Fruit fly (Drosophila melanogaster): ENCODE results near the gene CG18213.

CG18213 gene

dm6 chr3R:17031502-17031901, 8.5 kb downstream of the CG18213 start, which contains the start of gene CG31268:
Gene CG31268 (plus strand): TSS chr3R:17031802.
- TF ChIP-seq pan (optimal IDR thresholded peaks at IDR 0.05) (no peak), HLH106 (tag; optimal IDR thresholded peaks at IDR 0.05) (no peak)

dm6 chr3R:17029796-17030195, 10.2 kb downstream of the CG18213 start:
- no peak for TF ChIP-seq dmrt93B (GFP tag; optimal IDR thresholded peaks at IDR 0.05)
- no peak for TF ChIP-seq sv (GFP tag; optimal IDR thresholded peaks at IDR 0.05)
- TF ChIP-seq lola (GFP tag; optimal IDR thresholded peaks at IDR 0.05), result no peak
- TF ChIP-seq tai (GFP tag; optimal IDR thresholded peaks at IDR 0.05), result no peak

- TF ChIP-seq foxo (GFP tag; optimal IDR thresholded peaks at IDR 0.05), result no peak
- TF ChIP-seq dmrt93B (GFP tag; optimal IDR thresholded peaks at IDR 0.05), result no peak
- no peak for TF ChIP-seq woc (GFP tag; optimal IDR thresholded peaks at IDR 0.05)
- no peak for TF ChIP-seq Sp1 (GFP tag; optimal IDR thresholded peaks at IDR 0.05)
Observed at dm6 chr3R:17028393-17028792, 11.6 kb downstream of the CG18213 start, which contains the start of gene CG5225. Gene CG5225 (plus strand): TSS chr3R:17028693.

dm6 chr3R:17020956-17021355, 19.0 kb downstream of the CG18213 start, which contains the start of gene Adsl:
Gene Adsl (minus strand): TSS chr3R:17021120.
- TF ChIP-seq Hr83 (GFP tag; optimal IDR thresholded peaks at IDR 0.05; ENCODE audit: poor library complexity, severe bottlenecking), result peak; percentile 46
- peak in 1 of 2 experiments; percentile 37 for TF ChIP-seq foxo (GFP tag; optimal IDR thresholded peaks at IDR 0.05)
- peak; percentile 38 for TF ChIP-seq Hnf4 (GFP tag; optimal IDR thresholded peaks at IDR 0.05)
- no peak for TF ChIP-seq psq (GFP tag; optimal IDR thresholded peaks at IDR 0.05)
- peak; percentile 29 for TF ChIP-seq br (GFP tag; optimal IDR thresholded peaks at IDR 0.05)
- TF ChIP-seq sage (GFP tag; optimal IDR thresholded peaks at IDR 0.05), result peak; percentile 34
- no peak for TF ChIP-seq woc (GFP tag; optimal IDR thresholded peaks at IDR 0.05)
- TF ChIP-seq HLH106 (tag; optimal IDR thresholded peaks at IDR 0.05), result peak; percentile 54
- TF ChIP-seq sv (GFP tag; optimal IDR thresholded peaks at IDR 0.05), result peak; percentile 15
- peak; percentile 65 for TF ChIP-seq CG9705 (GFP tag; optimal IDR thresholded peaks at IDR 0.05)
- TF ChIP-seq N (GFP tag; optimal IDR thresholded peaks at IDR 0.05), result no peak
- TF ChIP-seq dl (GFP tag; optimal IDR thresholded peaks at IDR 0.05; ENCODE audit: insufficient read depth in 1 of 2, partially characterized antibody in 2 of 2), result no peak
- peak; percentile 32 for TF ChIP-seq CrebA (GFP tag; optimal IDR thresholded peaks at IDR 0.05; ENCODE audit: borderline replicate concordance)
- TF ChIP-seq h (GFP tag; optimal IDR thresholded peaks at IDR 0.05), result peak; percentile 57
- peak; percentile 66 for TF ChIP-seq Sp1 (GFP tag; optimal IDR thresholded peaks at IDR 0.05)
- peak; percentile 63 for TF ChIP-seq dmrt93B (GFP tag; optimal IDR thresholded peaks at IDR 0.05)
- TF ChIP-seq OdsH (GFP tag; optimal IDR thresholded peaks at IDR 0.05), result peak; percentile 53
- no peak for TF ChIP-seq ey (GFP tag; optimal IDR thresholded peaks at IDR 0.05)

- TF ChIP-seq Vsx2 (GFP tag; optimal IDR thresholded peaks at IDR 0.05; ENCODE audit: partially characterized antibody) (no peak), dsf (GFP tag; optimal IDR thresholded peaks at IDR 0.05; ENCODE audit: borderline replicate concordance) (no peak), Rel (GFP tag; optimal IDR thresholded peaks at IDR 0.05) (no peak), Rel (tag; optimal IDR thresholded peaks at IDR 0.05) (peak; percentile 39)
Observed at dm6 chr3R:17018902-17019527, 21.0 kb downstream of the CG18213 start.

dm6 chr3R:17016193-17016592, 23.8 kb downstream of the CG18213 start:
- TF ChIP-seq dmrt93B (GFP tag; optimal IDR thresholded peaks at IDR 0.05) (no peak), brk (GFP tag; optimal IDR thresholded peaks at IDR 0.05) (no peak), OdsH (GFP tag; optimal IDR thresholded peaks at IDR 0.05) (no peak), dsf (GFP tag; optimal IDR thresholded peaks at IDR 0.05; ENCODE audit: borderline replicate concordance) (no peak), pan (optimal IDR thresholded peaks at IDR 0.05) (no peak), Sp1 (GFP tag; optimal IDR thresholded peaks at IDR 0.05) (no peak), woc (GFP tag; optimal IDR thresholded peaks at IDR 0.05) (no peak), CrebA (GFP tag; optimal IDR thresholded peaks at IDR 0.05; ENCODE audit: borderline replicate concordance) (no peak), sv (GFP tag; optimal IDR thresholded peaks at IDR 0.05) (no peak), GATAd (GFP tag; optimal IDR thresholded peaks at IDR 0.05) (no peak), ey (GFP tag; optimal IDR thresholded peaks at IDR 0.05) (no peak), Hr83 (GFP tag; optimal IDR thresholded peaks at IDR 0.05; ENCODE audit: poor library complexity, severe bottlenecking) (no peak), dl (GFP tag; optimal IDR thresholded peaks at IDR 0.05; ENCODE audit: insufficient read depth in 1 of 2, partially characterized antibody in 2 of 2) (no peak), jim (GFP tag; optimal IDR thresholded peaks at IDR 0.05) (no peak), Hnf4 (GFP tag; optimal IDR thresholded peaks at IDR 0.05) (no peak)

All from whole organism, wandering third instar larva.